Fruit fly (Drosophila melanogaster) whole organism: Measurements from ENCODE around the gene CG9926.

Experiments used
- CG8478 ChIP-seq: fragments of >200 bp; optimal IDR thresholded peaks from 2 replicates; lab custom pipeline; 2018; ENCODE audit warnings: inconsistent platforms
- Dll ChIP-seq: fragments of >200 bp; optimal IDR thresholded peaks from 2 replicates; lab custom pipeline; 2017
- EcR ChIP-seq, 2 experiments: fragments of >200 bp; optimal IDR thresholded peaks; 2 replicates each; lab custom pipeline; 2017; ENCODE audit warnings: missing biosample characterization in 2 of 2, missing genetic modification characterization in 2 of 2, missing genetic modification reagents in 2 of 2
- psq ChIP-seq: fragments of >200 bp; optimal IDR thresholded peaks from 2 replicates; lab custom pipeline; 2017
- usp ChIP-seq: fragments of >200 bp; optimal IDR thresholded peaks from 2 replicates; lab custom pipeline; 2017; ENCODE audit warnings: missing biosample characterization, missing genetic modification characterization, mixed read lengths

- TF ChIP-seq CG8478 (lab: Kevin White, UChicago) (no peak), usp (no peak), Dll (lab: Kevin White, UChicago) (no peak), psq (no peak), EcR (GFP tag; optimal IDR thresholded peaks at IDR 0.05; lab: Kevin White, UChicago) (no peak)
Measured at dm6 chr3R:13977126-13977991, 26.4 kb upstream of the CG9926 start.
